Fruit fly (Drosophila melanogaster): Measurements from ENCODE around the gene CG14689.

CG14689 gene

dm6 chr3R:10684284-10684683, 26.8 kb downstream of the CG14689 start (continued):
- peak; percentile 50 for TF ChIP-seq bab2 (GFP tag; optimal IDR thresholded peaks at IDR 0.05)
- TF ChIP-seq run (tag; optimal IDR thresholded peaks at IDR 0.05) = peak; percentile 32
- TF ChIP-seq CG18262 (tag; optimal IDR thresholded peaks at IDR 0.05) = peak; percentile 65
- TF ChIP-seq sens-2 (GFP tag; IDR thresholded peaks at IDR 0.05) = peak; percentile 71
- peak; percentile 29 for TF ChIP-seq shn (GFP tag; optimal IDR thresholded peaks at IDR 0.05)
- peak; percentile 49 for TF ChIP-seq CG10267 (tag; optimal IDR thresholded peaks at IDR 0.05)
- TF ChIP-seq CG9609 (GFP tag; optimal IDR thresholded peaks at IDR 0.05) = peak; percentile 33
- peak; percentile 54; the same call in 1 of the 3 replicates for TF ChIP-seq jigr1 (GFP tag; IDR thresholded peaks at IDR 0.05)
- TF ChIP-seq CG6254 (GFP tag; optimal IDR thresholded peaks at IDR 0.05) = peak; percentile 56
- no peak for TF ChIP-seq zf30C (GFP tag; optimal IDR thresholded peaks at IDR 0.05)
- peak; percentile 83 for TF ChIP-seq Ptx1 (GFP tag; IDR thresholded peaks at IDR 0.05)
- TF ChIP-seq nmo (GFP tag; optimal IDR thresholded peaks at IDR 0.05) = peak; percentile 53
- TF ChIP-seq zen2 (GFP tag; IDR thresholded peaks at IDR 0.05; ENCODE audit: partially characterized antibody) = no peak
- no peak for TF ChIP-seq CG12299 (tag; optimal IDR thresholded peaks at IDR 0.05)
- TF ChIP-seq fd96Cb (tag; optimal IDR thresholded peaks at IDR 0.05) = peak; percentile 53
- TF ChIP-seq wek (GFP tag; optimal IDR thresholded peaks at IDR 0.05) = peak; percentile 13
- TF ChIP-seq Six4 (GFP tag; optimal IDR thresholded peaks at IDR 0.05) = no peak
- TF ChIP-seq otp (GFP tag; IDR thresholded peaks at IDR 0.05) = 0 out of 3 replicates have a peak, but pooled peaks have one; percentile 47
- peak; percentile 79 for TF ChIP-seq CG31441 (GFP tag; IDR thresholded peaks at IDR 0.05)
- peak; percentile 73 for TF ChIP-seq CG7839 (tag; optimal IDR thresholded peaks at IDR 0.05)
- peak; percentile 61 for TF ChIP-seq CG32532 (GFP tag; IDR thresholded peaks at IDR 0.05)
- TF ChIP-seq CG12391 (tag; optimal IDR thresholded peaks at IDR 0.05) = peak; percentile 64
- TF ChIP-seq kni (GFP tag; optimal IDR thresholded peaks at IDR 0.05) = no peak
- peak; percentile 30 for TF ChIP-seq CG9437 (GFP tag; optimal IDR thresholded peaks at IDR 0.05)
- TF ChIP-seq HmgZ (tag; optimal IDR thresholded peaks at IDR 0.05) = no peak
- TF ChIP-seq tup (GFP tag; optimal IDR thresholded peaks at IDR 0.05) = no peak
- TF ChIP-seq chn (GFP tag; optimal IDR thresholded peaks at IDR 0.05) = peak; percentile 52
- TF ChIP-seq YL-1 (GFP tag; optimal IDR thresholded peaks at IDR 0.05) = no peak
- TF ChIP-seq Mrtf (GFP tag; IDR thresholded peaks at IDR 0.05) = 0 out of 3 replicates have a peak, but pooled peaks have one; percentile 45
- TF ChIP-seq repo (GFP tag; optimal IDR thresholded peaks at IDR 0.05) = no peak
- TF ChIP-seq sd (tag; optimal IDR thresholded peaks at IDR 0.05) = peak; percentile 15
- TF ChIP-seq H15 (GFP tag; IDR thresholded peaks at IDR 0.05) = no peak
- TF ChIP-seq CG9215 (GFP tag; IDR thresholded peaks at IDR 0.05) = peak; percentile 28; the same call in 1 of the 2 replicates
- TF ChIP-seq Lim3 (GFP tag; IDR thresholded peaks at IDR 0.05) = peak; percentile 61
- TF ChIP-seq Xrp1 (GFP tag; IDR thresholded peaks at IDR 0.05) = peak; percentile 75
- TF ChIP-seq CG17829 (tag; optimal IDR thresholded peaks at IDR 0.05) = peak; percentile 59
- TF ChIP-seq Fer3 (tag; optimal IDR thresholded peaks at IDR 0.05) = peak; percentile 62
- peak; percentile 63 for TF ChIP-seq esg (GFP tag; conservative IDR thresholded peaks at IDR 0.05)
- no peak for TF ChIP-seq Sry-β (GFP tag; optimal IDR thresholded peaks at IDR 0.05)
- peak; percentile 59 for TF ChIP-seq cwo (GFP tag; optimal IDR thresholded peaks at IDR 0.05)
- TF ChIP-seq jumu (GFP tag; optimal IDR thresholded peaks at IDR 0.05) = peak; percentile 72
- TF ChIP-seq fru (optimal IDR thresholded peaks at IDR 0.05) = no peak
- peak; percentile 34 for TF ChIP-seq CG11723 (GFP tag; optimal IDR thresholded peaks at IDR 0.05)
- TF ChIP-seq CG15601 (tag; optimal IDR thresholded peaks at IDR 0.05) = no peak
- no peak for TF ChIP-seq sna (GFP tag; IDR thresholded peaks at IDR 0.05; ENCODE audit: partially characterized antibody)
- TF ChIP-seq dati (GFP tag; IDR thresholded peaks at IDR 0.05) = no peak
- peak; percentile 44 for TF ChIP-seq caup (GFP tag; optimal IDR thresholded peaks at IDR 0.05; ENCODE audit: severe bottlenecking)
- TF ChIP-seq pan (optimal IDR thresholded peaks at IDR 0.05) = no peak
- TF ChIP-seq pan (GFP tag; optimal IDR thresholded peaks at IDR 0.05 in 1 of 2, IDR thresholded peaks at IDR 0.05 in 1 of 2) = peak in 1 of 2 experiments; percentile 76
- peak; percentile 56; the same call in 1 of the 2 replicates for TF ChIP-seq H2.0 (GFP tag; IDR thresholded peaks at IDR 0.05)
- TF ChIP-seq gsb-n (tag; optimal IDR thresholded peaks at IDR 0.05) = peak; percentile 49

Data from whole organism, embryonic.